Worm (Caenorhabditis elegans): ENCODE measurements around the gene ttr-8.
A peak's percentile ranks its signal among the peaks of the same experiment; 100 is the strongest.

Gene ttr-8

DNA sequence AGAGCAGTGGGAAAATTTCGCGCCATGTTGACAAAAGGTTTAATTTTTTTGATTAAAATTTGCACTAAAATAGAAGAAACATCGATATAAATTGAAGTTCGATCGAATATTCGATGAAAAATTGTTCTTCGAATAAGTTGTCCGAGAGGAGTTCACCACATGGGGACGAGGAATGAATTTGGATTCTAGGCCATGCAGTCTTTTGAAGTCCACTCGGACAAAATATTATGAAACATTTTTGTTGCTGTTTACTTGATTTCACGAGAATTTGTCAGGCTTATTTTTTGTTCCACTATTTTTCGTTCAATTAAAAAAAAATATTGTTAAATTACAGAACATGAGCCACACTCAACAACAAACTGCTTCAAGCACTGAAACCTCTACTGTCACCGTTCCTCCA is 44.5 kb downstream of the ttr-8 start, which contains the start of the genes cux-7 and C07H6.2 (continued):
- TF ChIP-seq zag-1 (tag; optimal IDR thresholded peaks at IDR 0.05) (no peak), zfp-3 (GFP tag; conservative IDR thresholded peaks at IDR 0.05) (peak; percentile 88), nhr-10 (tag; optimal IDR thresholded peaks at IDR 0.05) (no peak), hif-1 (tag; optimal IDR thresholded peaks at IDR 0.05) (peak in 1 of 2 experiments; percentile 96), F26F4.8 (GFP tag; conservative IDR thresholded peaks at IDR 0.05) (no peak), ceh-20 (GFP tag; IDR thresholded peaks at IDR 0.05) (peak; percentile 82), madf-9 (GFP tag; conservative IDR thresholded peaks at IDR 0.05) (peak; percentile 96), tag-97 (GFP tag; IDR thresholded peaks at IDR 0.05) (peak; percentile 99), duxl-1 (tag; optimal IDR thresholded peaks at IDR 0.05; ENCODE audit: poor library complexity) (peak; percentile 97), skn-1 (tag; optimal IDR thresholded peaks at IDR 0.05) (no peak), nhr-6 (tag; optimal IDR thresholded peaks at IDR 0.05) (peak; percentile 82), daf-8 (GFP tag; IDR thresholded peaks at IDR 0.05) (no peak), gei-8 (GFP tag; optimal IDR thresholded peaks at IDR 0.05) (peak; percentile 39), attf-4 (tag; optimal IDR thresholded peaks at IDR 0.05) (no peak), daf-19 (GFP tag; conservative IDR thresholded peaks at IDR 0.05) (no peak), nhr-77 (tag; optimal IDR thresholded peaks at IDR 0.05) (peak; percentile 68), mep-1 (tag; optimal IDR thresholded peaks at IDR 0.05) (no peak), mxl-3 (GFP tag; optimal IDR thresholded peaks at IDR 0.05) (peak; percentile 66), nhr-28 (tag; optimal IDR thresholded peaks at IDR 0.05) (peak; percentile 73), egl-43 (GFP tag; IDR thresholded peaks at IDR 0.05) (no peak), T20F7.1 (GFP tag; optimal IDR thresholded peaks at IDR 0.05) (peak; percentile 87), nhr-11 (tag; optimal IDR thresholded peaks at IDR 0.05) (peak; percentile 75), nhr-25 (tag; optimal IDR thresholded peaks at IDR 0.05; ENCODE audit: borderline replicate concordance, insufficient read depth) (peak; percentile 42), R02D3.7 (tag; optimal IDR thresholded peaks at IDR 0.05) (no peak), ceh-82 (tag; optimal IDR thresholded peaks at IDR 0.05) (no peak), lin-1 (GFP tag; IDR thresholded peaks at IDR 0.05) (0 out of 2 replicates have a peak, but pooled peaks have one; percentile 40), ceh-62 (tag; optimal IDR thresholded peaks at IDR 0.05) (no peak), zip-11 (GFP tag; IDR thresholded peaks at IDR 0.05) (no peak), lin-15B (tag; optimal IDR thresholded peaks at IDR 0.05) (peak; percentile 72), lim-7 (GFP tag; IDR thresholded peaks at IDR 0.05) (no peak), snpc-4 (tag; optimal IDR thresholded peaks at IDR 0.05) (no peak), lin-38 (GFP tag; IDR thresholded peaks at IDR 0.05) (peak; percentile 85), lin-29 (GFP tag; IDR thresholded peaks at IDR 0.05) (no peak), nhr-102 (tag; optimal IDR thresholded peaks at IDR 0.05) (peak; percentile 88), nhr-41 (GFP tag; IDR thresholded peaks at IDR 0.05) (no peak), F10B5.3 (tag; optimal IDR thresholded peaks at IDR 0.05) (peak; percentile 82), zfp-2 (tag; optimal IDR thresholded peaks at IDR 0.05) (peak; percentile 53), aha-1 (tag) (peak; percentile 97), dmd-9 (GFP tag; IDR thresholded peaks at IDR 0.05) (peak; percentile 97), ZK337.2 (GFP tag; IDR thresholded peaks at IDR 0.05) (peak; percentile 100), unc-130 (GFP tag; optimal IDR thresholded peaks at IDR 0.05) (peak; percentile 98), hlh-11 (tag; optimal IDR thresholded peaks at IDR 0.05) (peak; percentile 82), F37D6.2 (tag; optimal IDR thresholded peaks at IDR 0.05) (peak; percentile 85), lir-3 (tag; optimal IDR thresholded peaks at IDR 0.05) (peak; percentile 54), cey-2 (tag; optimal IDR thresholded peaks at IDR 0.05; ENCODE audit: borderline replicate concordance, insufficient read depth) (no peak), vab-7 (GFP tag; IDR thresholded peaks at IDR 0.05) (0 out of 2 replicates have a peak, but pooled peaks have one; percentile 50), nhr-42 (GFP tag; IDR thresholded peaks at IDR 0.05) (0 out of 2 replicates have a peak, but pooled peaks have one; percentile 44), F44E2.7 (GFP tag; IDR thresholded peaks at IDR 0.05) (no peak), spr-1 (tag; optimal IDR thresholded peaks at IDR 0.05) (peak; percentile 69), ama-1 (optimal IDR thresholded peaks at IDR 0.05) (no peak), ctbp-1 (GFP tag; IDR thresholded peaks at IDR 0.05) (peak; percentile 56; the same call in 1 of the 2 replicates)
